Worm (Caenorhabditis elegans) whole organism, L3 larva: ENCODE results near the gene cdf-1.

ENCODE experiments used
- aly-2 ChIP-seq: fragments of 150-350 bp; optimal IDR thresholded peaks from 2 replicates; lab custom pipeline; 2014; ENCODE audit warnings: missing biosample characterization, missing genetic modification characterization
- ama-1 ChIP-seq: fragments of 150-350 bp; optimal IDR thresholded peaks from 2 replicates; lab custom pipeline; 2018
- ceh-16 ChIP-seq: sonication (generic microtip); optimal IDR thresholded peaks from 2 replicates; lab custom pipeline; 2017; ENCODE audit warnings: missing biosample characterization, missing genetic modification characterization
- elt-3 ChIP-seq, 3 experiments: fragments of 150-350 bp in 1 of 3; sonication (generic microtip) in 2 of 3; optimal IDR thresholded peaks; 2 replicates in 2 of 3; 4 replicates in 1 of 3; lab custom pipeline; 2014 to 2017; ENCODE audit warnings: missing biosample characterization in 3 of 3, missing genetic modification characterization in 3 of 3
- fkh-10 ChIP-seq: sonication (generic microtip); optimal IDR thresholded peaks from 2 replicates; lab custom pipeline; 2017; ENCODE audit warnings: missing biosample characterization, missing genetic modification reagents, missing genetic modification characterization
- lsy-12 ChIP-seq: sonication (generic microtip); optimal IDR thresholded peaks from 2 replicates; lab custom pipeline; 2016; ENCODE audit warnings: mild to moderate bottlenecking, missing genetic modification characterization, missing compliant biosample characterization
- nfya-1 ChIP-seq: sonication (generic microtip); optimal IDR thresholded peaks from 2 replicates; lab custom pipeline; 2017; ENCODE audit warnings: missing genetic modification characterization, mild to moderate bottlenecking, missing compliant biosample characterization, antibody characterized with exemption, moderate library complexity; ENCODE audit not compliant: insufficient read depth
- tbx-2 ChIP-seq: sonication (generic microtip); optimal IDR thresholded peaks from 2 replicates; lab custom pipeline; 2016; ENCODE audit warnings: mild to moderate bottlenecking, missing genetic modification characterization, missing compliant biosample characterization
- unc-62 ChIP-seq: fragments of 150-350 bp; sonication (generic microtip); optimal IDR thresholded peaks from 4 replicates; lab custom pipeline; 2014; ENCODE audit warnings: missing biosample characterization, missing genetic modification reagents, missing genetic modification characterization
- ztf-11 ChIP-seq: fragments of 150-350 bp; optimal IDR thresholded peaks from 2 replicates; lab custom pipeline; 2014; ENCODE audit warnings: missing biosample characterization, missing genetic modification characterization

- TF ChIP-seq aly-2 (tag; lab: Kevin White, UChicago) (no peak), ama-1 (lab: Kevin White, UChicago) (no peak), ztf-11 (tag; lab: Kevin White, UChicago) (no peak), unc-62 (GFP tag; lab: Kevin White, UChicago) (no peak), fkh-10 (GFP tag; lab: Kevin White, UChicago) (no peak), ceh-16 (tag; lab: Kevin White, UChicago) (no peak), lsy-12 (tag; lab: Kevin White, UChicago) (no peak), nfya-1 (no peak), tbx-2 (tag; lab: Kevin White, UChicago) (no peak), elt-3 (tag; optimal IDR thresholded peaks at IDR 0.05; lab: Kevin White, UChicago) (no peak)
Observed at ce11 chrX:6484780-6485179, 20.2 kb downstream of the cdf-1 start, which contains the start of gene gar-1.
